Worm (Caenorhabditis elegans): ENCODE measurements around the gene W02D7.11.

- TF ChIP-seq hmg-4 (GFP tag; optimal IDR thresholded peaks at IDR 0.05) (no peak), aly-1 (tag; optimal IDR thresholded peaks at IDR 0.05) (no peak), flt-1 (GFP tag; IDR thresholded peaks at IDR 0.05) (no peak)
Observed at ce11 chrV:8327080-8327479, 22.8 kb upstream of the W02D7.11 start.
